Worm (Caenorhabditis elegans): ENCODE data around the gene F26G1.3.

DNA sequence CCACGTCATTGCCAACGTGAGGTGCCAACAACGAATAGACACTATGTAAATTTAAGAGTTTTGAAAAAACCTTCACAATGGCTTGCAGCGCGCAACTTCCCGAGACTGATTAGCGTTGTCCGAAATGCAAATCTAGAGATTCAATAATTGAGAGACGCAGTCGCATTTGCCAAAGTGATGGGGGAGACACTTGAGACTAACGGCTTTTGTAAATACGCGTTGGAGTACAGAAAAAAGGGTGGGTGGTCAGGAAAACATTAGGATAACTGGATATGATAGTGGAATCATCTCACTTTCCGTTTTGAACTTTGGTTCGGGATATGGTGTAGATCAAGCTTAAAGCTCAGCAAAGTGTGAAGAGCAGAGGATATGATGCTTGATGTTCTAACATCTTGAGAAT, 21.2 kb downstream of the F26G1.3 start:
- TF ChIP-seq ceh-36 (tag; optimal IDR thresholded peaks at IDR 0.05), result no peak
- TF ChIP-seq ama-1 (optimal IDR thresholded peaks at IDR 0.05), result no peak
- no peak for TF ChIP-seq hmbx-1 (tag; optimal IDR thresholded peaks at IDR 0.05)
- TF ChIP-seq hmg-4 (GFP tag; optimal IDR thresholded peaks at IDR 0.05), result no peak
- TF ChIP-seq aly-1 (tag; optimal IDR thresholded peaks at IDR 0.05), result no peak
- no peak for TF ChIP-seq flt-1 (GFP tag; IDR thresholded peaks at IDR 0.05)
- TF ChIP-seq hnd-1 (tag; optimal IDR thresholded peaks at IDR 0.05), result no peak
- TF ChIP-seq F13C5.2 (tag; optimal IDR thresholded peaks at IDR 0.05), result no peak
- no peak for TF ChIP-seq sea-1 (GFP tag; conservative IDR thresholded peaks at IDR 0.05)
- no peak for TF ChIP-seq tra-4 (tag; optimal IDR thresholded peaks at IDR 0.05)
- TF ChIP-seq tbx-37 (GFP tag; conservative IDR thresholded peaks at IDR 0.05), result no peak
- no peak for TF ChIP-seq tbx-11 (GFP tag; IDR thresholded peaks at IDR 0.05)
